Worm (Caenorhabditis elegans) whole organism, mixed stage, embryonic: ENCODE measurements around the gene F17E9.3.

Source experiments
- M03D4.4 ChIP-seq: sonication (generic microtip); optimal IDR thresholded peaks from 2 replicates; lab custom pipeline; 2017; ENCODE audit warnings: mild to moderate bottlenecking, missing genetic modification characterization, missing compliant biosample characterization
- bed-3 ChIP-seq: fragments of 200-800 bp; sonication (Bioruptor generic); optimal IDR thresholded peaks from 3 replicates; lab custom pipeline; 2018; ENCODE audit warnings: mild to moderate bottlenecking, missing genetic modification characterization, moderate library complexity, missing compliant biosample characterization
- blmp-1 ChIP-seq: fragments of 150-350 bp; optimal IDR thresholded peaks from 2 replicates; lab custom pipeline; 2014; ENCODE audit warnings: missing biosample characterization, missing genetic modification characterization
- ceh-39 ChIP-seq: fragments of 150-350 bp; optimal IDR thresholded peaks from 2 replicates; lab custom pipeline; 2014; ENCODE audit warnings: missing biosample characterization, missing genetic modification characterization
- ceh-43 ChIP-seq: fragments of 200-800 bp; sonication (Bioruptor generic); optimal IDR thresholded peaks from 2 replicates; lab custom pipeline; 2018; ENCODE audit warnings: mild to moderate bottlenecking, missing genetic modification characterization, moderate library complexity, missing compliant biosample characterization
- ceh-83 ChIP-seq: fragments of 200-800 bp; sonication (Bioruptor generic); optimal IDR thresholded peaks from 2 replicates; lab custom pipeline; 2018; ENCODE audit warnings: mild to moderate bottlenecking, missing genetic modification characterization, missing compliant biosample characterization
- ces-1 ChIP-seq: fragments of 150-350 bp; optimal IDR thresholded peaks from 2 replicates; lab custom pipeline; 2014; ENCODE audit warnings: missing biosample characterization, missing genetic modification reagents, missing genetic modification characterization
- cnd-1 ChIP-seq: fragments of 200-800 bp; sonication (Bioruptor generic); optimal IDR thresholded peaks from 2 replicates; lab custom pipeline; 2018; ENCODE audit warnings: mild to moderate bottlenecking, missing genetic modification characterization, missing compliant biosample characterization
- drap-1 ChIP-seq: fragments of 200-800 bp; sonication (Bioruptor generic); optimal IDR thresholded peaks from 3 replicates; lab custom pipeline; 2018; ENCODE audit warnings: mild to moderate bottlenecking, missing genetic modification characterization, missing compliant biosample characterization
- elt-1 ChIP-seq: sonication (generic microtip); optimal IDR thresholded peaks from 2 replicates; lab custom pipeline; 2017; ENCODE audit warnings: missing genetic modification characterization, mild to moderate bottlenecking, missing compliant biosample characterization, antibody characterized with exemption, moderate library complexity, borderline replicate concordance; ENCODE audit not compliant: insufficient read depth
- elt-3 ChIP-seq: fragments of 150-350 bp; optimal IDR thresholded peaks from 2 replicates; lab custom pipeline; 2014; ENCODE audit warnings: missing biosample characterization, missing genetic modification characterization
- flh-1 ChIP-seq: fragments of 200-800 bp; sonication (Bioruptor generic); optimal IDR thresholded peaks from 2 replicates; lab custom pipeline; 2018; ENCODE audit warnings: mild to moderate bottlenecking, missing genetic modification characterization, moderate library complexity, missing compliant biosample characterization
- hlh-1 ChIP-seq: fragments of 150-350 bp; optimal IDR thresholded peaks from 2 replicates; lab custom pipeline; 2014; ENCODE audit warnings: missing biosample characterization, missing genetic modification reagents, missing genetic modification characterization
- lin-13 ChIP-seq: fragments of 150-350 bp; optimal IDR thresholded peaks from 2 replicates; lab custom pipeline; 2014; ENCODE audit warnings: missing biosample characterization, missing genetic modification characterization
- lsy-2 ChIP-seq: fragments of 150-350 bp; optimal IDR thresholded peaks from 2 replicates; lab custom pipeline; 2014; ENCODE audit warnings: missing biosample characterization, missing genetic modification characterization
- mab-5 ChIP-seq: fragments of 150-350 bp; optimal IDR thresholded peaks from 2 replicates; lab custom pipeline; 2014; ENCODE audit warnings: missing biosample characterization, missing genetic modification characterization
- mep-1 ChIP-seq: fragments of 150-350 bp; optimal IDR thresholded peaks from 2 replicates; lab custom pipeline; 2017; ENCODE audit warnings: missing biosample characterization, missing genetic modification reagents, missing genetic modification characterization, inconsistent platforms
- mls-2 ChIP-seq: sonication (generic microtip); optimal IDR thresholded peaks from 2 replicates; lab custom pipeline; 2016; ENCODE audit warnings: mild to moderate bottlenecking, missing genetic modification characterization, moderate library complexity, missing compliant biosample characterization
- nhr-12 ChIP-seq: fragments of 150-350 bp; optimal IDR thresholded peaks from 2 replicates; lab custom pipeline; 2014; ENCODE audit warnings: missing biosample characterization, missing genetic modification characterization
- nhr-237 ChIP-seq: fragments of 150-350 bp; optimal IDR thresholded peaks from 2 replicates; lab custom pipeline; 2014; ENCODE audit warnings: missing biosample characterization, missing genetic modification characterization
- nhr-28 ChIP-seq: fragments of 150-350 bp; optimal IDR thresholded peaks from 2 replicates; lab custom pipeline; 2014; ENCODE audit warnings: missing biosample characterization, missing genetic modification characterization
- nhr-76 ChIP-seq: sonication (generic microtip); optimal IDR thresholded peaks from 2 replicates; lab custom pipeline; 2017; ENCODE audit warnings: missing biosample characterization, missing genetic modification characterization
- pha-4 ChIP-seq: fragments of 150-350 bp; optimal IDR thresholded peaks from 2 replicates; lab custom pipeline; 2018; ENCODE audit warnings: missing biosample characterization, missing genetic modification reagents, missing genetic modification characterization
- sem-2 ChIP-seq: fragments of 200-800 bp; sonication (Bioruptor generic); optimal IDR thresholded peaks from 2 replicates; lab custom pipeline; 2018; ENCODE audit warnings: mild to moderate bottlenecking, missing genetic modification characterization, missing compliant biosample characterization
- snpc-4 ChIP-seq: fragments of 150-350 bp; optimal IDR thresholded peaks from 2 replicates; lab custom pipeline; 2014; ENCODE audit warnings: missing biosample characterization, missing genetic modification characterization
- sptf-1 ChIP-seq: sonication (generic microtip); optimal IDR thresholded peaks from 2 replicates; lab custom pipeline; 2017; ENCODE audit warnings: mild to moderate bottlenecking, missing genetic modification characterization, moderate library complexity, missing compliant biosample characterization
- tbx-8 ChIP-seq: fragments of 200-800 bp; sonication (Bioruptor generic); optimal IDR thresholded peaks from 2 replicates; lab custom pipeline; 2018; ENCODE audit warnings: mild to moderate bottlenecking, missing genetic modification characterization, moderate library complexity, missing compliant biosample characterization
- unc-62 ChIP-seq: fragments of 150-350 bp; optimal IDR thresholded peaks from 2 replicates; lab custom pipeline; 2014; ENCODE audit warnings: missing biosample characterization, missing genetic modification reagents, missing genetic modification characterization
- ztf-11 ChIP-seq: fragments of 150-350 bp; optimal IDR thresholded peaks from 2 replicates; lab custom pipeline; 2014; ENCODE audit warnings: missing biosample characterization, missing genetic modification characterization

Gene F17E9.3

ce11 chrIV:8378280-8378679 is 23.6 kb downstream of the F17E9.3 start:
- TF ChIP-seq nhr-28 (tag; lab: Kevin White, UChicago) (no peak), drap-1 (no peak), elt-1 (tag; lab: Kevin White, UChicago) (no peak), tbx-8 (GFP tag; lab: Kevin White, UChicago) (no peak), snpc-4 (tag; lab: Kevin White, UChicago) (no peak), ces-1 (GFP tag; lab: Kevin White, UChicago) (no peak), cnd-1 (tag; lab: Kevin White, UChicago) (no peak), nhr-12 (tag; lab: Kevin White, UChicago) (no peak), M03D4.4 (tag; lab: Kevin White, UChicago) (no peak), nhr-76 (no peak), ceh-83 (no peak), flh-1 (GFP tag; lab: Kevin White, UChicago) (no peak), ceh-39 (tag; lab: Kevin White, UChicago) (no peak), lin-13 (no peak), nhr-237 (tag; lab: Kevin White, UChicago) (no peak), sem-2 (GFP tag; lab: Kevin White, UChicago) (no peak)

DNA sequence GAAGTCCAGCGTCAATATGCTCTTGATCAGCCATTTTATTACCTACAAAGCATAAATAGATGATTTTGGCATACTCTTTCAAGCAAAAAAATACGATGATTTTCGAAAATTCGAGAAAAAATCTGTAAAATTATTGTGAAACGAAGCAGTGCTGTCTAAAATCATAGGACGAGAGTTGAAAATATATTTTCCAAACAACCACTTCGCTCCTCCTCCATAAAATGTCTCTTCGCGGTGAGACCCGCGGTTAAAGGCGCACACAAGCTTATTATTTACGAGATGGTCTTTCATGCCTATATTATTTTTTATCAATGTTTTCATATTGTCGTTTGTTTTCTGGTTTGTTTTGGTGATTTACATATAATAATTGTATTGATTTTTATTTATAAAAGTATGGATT is 24.6 kb downstream of the F17E9.3 start, which contains the start of gene nap-1:
TSS of gene nap-1 (minus strand) at position 42 of the 400 bp plus-strand sequence.
- TF ChIP-seq ces-1 (GFP tag; lab: Kevin White, UChicago) (peak; percentile 42), hlh-1 (tag; lab: Kevin White, UChicago) (no peak), mep-1 (tag; lab: Kevin White, UChicago) (peak; percentile 69), lin-13 (peak; percentile 61), mls-2 (tag; lab: Kevin White, UChicago) (no peak), nhr-28 (tag; lab: Kevin White, UChicago) (no peak), lsy-2 (tag; lab: Kevin White, UChicago) (peak; percentile 74), mab-5 (tag; lab: Kevin White, UChicago) (no peak), ceh-39 (tag; lab: Kevin White, UChicago) (peak; percentile 56), ztf-11 (tag; lab: Kevin White, UChicago) (no peak), nhr-237 (tag; lab: Kevin White, UChicago) (peak; percentile 31), pha-4 (peak; percentile 60)

DNA sequence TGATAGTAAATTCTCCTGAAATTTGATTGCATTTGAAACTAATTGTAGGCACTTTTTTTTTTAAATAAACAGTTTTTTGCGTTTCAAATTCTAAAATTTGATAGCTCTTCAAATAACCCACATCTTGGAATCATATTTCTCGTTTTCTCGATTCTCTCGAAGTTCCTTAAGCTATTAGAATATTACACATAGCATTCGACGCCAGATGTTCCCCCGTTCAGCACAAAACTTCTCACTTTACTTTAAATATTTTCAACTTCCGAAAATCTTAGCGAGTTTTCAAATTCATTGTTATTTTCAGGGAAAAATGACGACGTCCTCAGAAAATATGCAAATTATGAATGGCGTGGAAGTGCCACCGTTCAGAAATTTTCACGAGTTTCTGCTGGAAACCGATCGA is 25.0 kb downstream of the F17E9.3 start, which contains the start of gene praf-3:
TSS of gene praf-3 (plus strand) at position 301 of the 400 bp plus-strand sequence.
- TF ChIP-seq elt-1 (tag; lab: Kevin White, UChicago) (no peak), ceh-39 (tag; lab: Kevin White, UChicago) (no peak), nhr-12 (tag; lab: Kevin White, UChicago) (no peak), bed-3 (no peak), mep-1 (tag; lab: Kevin White, UChicago) (no peak), ztf-11 (tag; lab: Kevin White, UChicago) (no peak), flh-1 (GFP tag; lab: Kevin White, UChicago) (no peak), snpc-4 (tag; lab: Kevin White, UChicago) (no peak), pha-4 (no peak), drap-1 (no peak), blmp-1 (no peak), ceh-83 (no peak), nhr-76 (no peak), ces-1 (GFP tag; lab: Kevin White, UChicago) (no peak), sem-2 (GFP tag; lab: Kevin White, UChicago) (no peak), M03D4.4 (tag; lab: Kevin White, UChicago) (no peak), unc-62 (GFP tag; lab: Kevin White, UChicago) (no peak)

DNA sequence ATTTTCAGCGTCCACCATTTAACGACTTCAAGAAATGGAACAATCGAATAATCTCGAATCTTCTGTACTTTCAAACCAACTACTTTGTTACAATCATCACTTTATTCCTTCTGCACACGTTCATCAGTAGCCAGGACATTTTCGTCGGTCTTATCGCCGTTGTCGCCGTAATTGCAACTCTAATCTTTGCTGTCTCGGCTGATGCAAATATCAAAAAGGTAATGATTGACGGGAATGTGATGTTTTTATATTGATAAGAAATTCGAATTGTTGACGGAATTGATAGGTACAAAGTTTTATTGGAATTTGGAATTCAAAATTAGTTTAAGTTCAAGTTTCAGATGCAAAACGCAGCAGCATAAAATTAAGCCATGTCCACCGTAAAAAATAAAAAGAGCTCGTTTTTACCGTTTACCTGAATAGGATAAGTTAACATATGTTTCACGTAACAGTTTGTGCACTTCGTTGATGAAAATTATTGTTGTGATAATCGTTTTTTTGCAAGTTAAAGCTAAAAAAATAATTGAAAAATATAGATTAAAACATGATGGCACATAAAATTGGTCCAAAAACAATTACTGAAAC is 25.7 kb downstream of the F17E9.3 start:
- no peak for TF ChIP-seq sptf-1 (tag; lab: Kevin White, UChicago)
- TF ChIP-seq nhr-76 = no peak
- no peak for TF ChIP-seq flh-1 (GFP tag; lab: Kevin White, UChicago)
- no peak for TF ChIP-seq ceh-43 (GFP tag; lab: Kevin White, UChicago)
- no peak for TF ChIP-seq hlh-1 (tag; lab: Kevin White, UChicago)
- no peak for TF ChIP-seq ceh-83
- no peak for TF ChIP-seq elt-3 (tag; lab: Kevin White, UChicago)

DNA sequence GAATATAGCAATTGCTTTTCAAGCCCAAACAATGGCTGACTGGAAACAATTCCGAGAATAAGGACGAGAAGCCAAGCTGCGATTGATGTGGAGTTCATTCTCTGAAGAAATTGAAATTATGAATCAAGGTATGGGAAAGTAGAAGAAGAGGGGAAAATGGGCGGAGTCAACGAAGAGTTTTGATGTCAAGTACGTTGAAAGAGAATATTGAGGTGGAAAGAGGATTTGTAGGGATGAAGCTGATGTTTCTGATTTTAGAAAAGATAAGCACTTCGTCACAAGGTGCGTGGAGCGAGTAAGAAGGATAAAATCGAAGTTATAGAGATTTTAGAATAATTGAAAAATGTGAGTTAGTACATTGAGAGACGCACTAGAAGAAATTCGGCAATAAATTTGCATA is 28.0 kb downstream of the F17E9.3 start, which contains the start of gene D2096.9:
TSS of gene D2096.9 (minus strand) at position 101 of the 400 bp plus-strand sequence.
- no peak for TF ChIP-seq lin-13
- TF ChIP-seq flh-1 (GFP tag; lab: Kevin White, UChicago) = no peak
- TF ChIP-seq lsy-2 (tag; lab: Kevin White, UChicago) = no peak
- TF ChIP-seq ztf-11 (tag; lab: Kevin White, UChicago) = no peak
- TF ChIP-seq elt-3 (tag; lab: Kevin White, UChicago) = no peak
- no peak for TF ChIP-seq sem-2 (GFP tag; lab: Kevin White, UChicago)
